Worm (Caenorhabditis elegans): ENCODE results near the gene EGAP9.4.

DNA sequence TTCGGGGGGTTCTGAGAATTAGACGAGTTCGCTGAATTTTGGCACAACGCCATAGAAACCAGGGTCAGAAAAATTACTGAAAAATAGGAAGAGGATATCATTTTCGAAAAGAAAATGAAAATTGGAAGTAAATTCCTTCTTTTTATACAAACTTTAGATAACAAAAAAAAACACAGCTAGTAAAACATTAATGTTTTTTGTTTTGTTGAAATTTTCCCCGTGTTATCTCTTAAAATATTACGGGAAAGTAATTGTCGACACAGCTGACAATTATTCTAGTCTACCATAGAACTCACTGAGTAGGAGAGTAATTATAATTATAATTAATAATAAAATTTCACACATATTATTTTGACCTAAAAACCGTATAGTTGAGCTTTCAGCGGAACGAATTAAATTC is 17.6 kb upstream of the EGAP9.4 start, which contains the start of gene spp-26:
- TF ChIP-seq hmbx-1 (tag; optimal IDR thresholded peaks at IDR 0.05) = no peak
- no peak for TF ChIP-seq hnd-1 (tag; optimal IDR thresholded peaks at IDR 0.05)
- no peak for TF ChIP-seq aly-1 (tag; optimal IDR thresholded peaks at IDR 0.05)
- TF ChIP-seq sea-1 (GFP tag; conservative IDR thresholded peaks at IDR 0.05) = no peak
- no peak for TF ChIP-seq tbx-37 (GFP tag; conservative IDR thresholded peaks at IDR 0.05)

All from whole organism, early embryonic.